Worm (Caenorhabditis elegans): ENCODE results near the gene nspg-13.

Gene nspg-13

ce11 chrX:5275209-5275608 lies 20.2 kb downstream of the nspg-13 start, which contains the start of gene hst-6:
hst-6 (plus strand) TSS chrX:5275561.
- TF ChIP-seq ztf-6 (GFP tag; IDR thresholded peaks at IDR 0.05) (no peak), die-1 (tag; optimal IDR thresholded peaks at IDR 0.05) (no peak), ZK185.1 (tag; optimal IDR thresholded peaks at IDR 0.05; ENCODE audit: poor library complexity, severe bottlenecking) (peak; percentile 57), F10E7.11 (tag; optimal IDR thresholded peaks at IDR 0.05) (no peak), attf-5 (GFP tag; optimal IDR thresholded peaks at IDR 0.05) (peak; percentile 73), B0035.1 (tag; optimal IDR thresholded peaks at IDR 0.05) (no peak), mel-28 (tag; optimal IDR thresholded peaks at IDR 0.05; ENCODE audit: borderline replicate concordance) (no peak), attf-6 (GFP tag; IDR thresholded peaks at IDR 0.05) (no peak), mes-4 (tag; optimal IDR thresholded peaks at IDR 0.05) (no peak), T26A5.8 (tag; optimal IDR thresholded peaks at IDR 0.05) (no peak), tbp1 (GFP tag; optimal IDR thresholded peaks at IDR 0.05) (no peak), ceh-40 (GFP tag; IDR thresholded peaks at IDR 0.05) (no peak), zim-3 (tag; optimal IDR thresholded peaks at IDR 0.05) (no peak), F57C9.4 (tag; optimal IDR thresholded peaks at IDR 0.05) (no peak), ztf-18 (tag; optimal IDR thresholded peaks at IDR 0.05) (peak; percentile 17), ceh-79 (tag; optimal IDR thresholded peaks at IDR 0.05) (no peak), ekl-4 (GFP tag; IDR thresholded peaks at IDR 0.05) (peak; percentile 14; the same call in 1 of the 2 replicates), atf-7 (tag; optimal IDR thresholded peaks at IDR 0.05) (no peak), B0261.1 (tag; optimal IDR thresholded peaks at IDR 0.05) (no peak), nfyb-1 (GFP tag; IDR thresholded peaks at IDR 0.05) (no peak), repo-1 (tag; optimal IDR thresholded peaks at IDR 0.05) (no peak), madf-8 (GFP tag; conservative IDR thresholded peaks at IDR 0.05) (no peak), madf-6 (GFP tag; IDR thresholded peaks at IDR 0.05) (no peak), aptf-2 (GFP tag; conservative IDR thresholded peaks at IDR 0.05) (no peak), Y67H2A.10 (GFP tag; conservative IDR thresholded peaks at IDR 0.05) (no peak), C06A6.2 (GFP tag; conservative IDR thresholded peaks at IDR 0.05) (no peak), lin-54 (GFP tag; optimal IDR thresholded peaks at IDR 0.05) (no peak), lsl-1 (GFP tag; optimal IDR thresholded peaks at IDR 0.05) (no peak), cebp-2 (GFP tag; IDR thresholded peaks at IDR 0.05) (no peak), B0336.3 (GFP tag; IDR thresholded peaks at IDR 0.05) (no peak), nfya-2 (GFP tag; IDR thresholded peaks at IDR 0.05) (no peak), hmg-1.2 (GFP tag; IDR thresholded peaks at IDR 0.05) (peak; percentile 64; the same call in 1 of the 2 replicates), hsf-1 (GFP tag; IDR thresholded peaks at IDR 0.05) (no peak), rec-8 (tag; optimal IDR thresholded peaks at IDR 0.05) (no peak), ama-1 (optimal IDR thresholded peaks at IDR 0.05) (no peak), ama-1 (GFP tag; optimal IDR thresholded peaks at IDR 0.05) (no peak), madf-10 (tag; optimal IDR thresholded peaks at IDR 0.05) (no peak), fkh-3 (tag; optimal IDR thresholded peaks at IDR 0.05) (no peak), Y53G8AR.9 (GFP tag; conservative IDR thresholded peaks at IDR 0.05) (no peak), lsy-27 (tag; optimal IDR thresholded peaks at IDR 0.05; ENCODE audit: borderline replicate concordance, insufficient read depth) (no peak), Y95B8A.8 (GFP tag; IDR thresholded peaks at IDR 0.05) (no peak), sea-2 (GFP tag; IDR thresholded peaks at IDR 0.05) (no peak), egrh-3 (GFP tag; IDR thresholded peaks at IDR 0.05) (no peak), lin-26 (GFP tag; IDR thresholded peaks at IDR 0.05) (no peak), nhr-120 (GFP tag; IDR thresholded peaks at IDR 0.05) (0 out of 2 replicates have a peak, but pooled peaks have one; percentile 62), C17E4.6 (GFP tag; IDR thresholded peaks at IDR 0.05) (no peak), egl-18 (GFP tag; IDR thresholded peaks at IDR 0.05) (no peak), F23B12.7 (tag; optimal IDR thresholded peaks at IDR 0.05; ENCODE audit: insufficient read depth) (no peak), egl-44 (GFP tag; IDR thresholded peaks at IDR 0.05) (0 out of 2 replicates have a peak, but pooled peaks have one; percentile 44), hlh-26 (GFP tag; conservative IDR thresholded peaks at IDR 0.05) (no peak)
